Worm (Caenorhabditis elegans) whole organism, young adult: ENCODE results near the gene cpb-2.

Source experiments
- B0261.1 ChIP-seq: sonication (generic microtip); optimal IDR thresholded peaks from 2 replicates; lab custom pipeline; 2016; ENCODE audit warnings: mild to moderate bottlenecking, missing genetic modification characterization, moderate library complexity, missing compliant biosample characterization
- C17E4.6 ChIP-seq: fragments of 200-800 bp; sonication (Bioruptor generic); IDR thresholded peaks from 2 replicates; pipeline ENCODE4 v1.3.6; 2022; ENCODE audit warnings: missing genetic modification reagents, missing genetic modification characterization, missing compliant biosample characterization
- D2030.7 ChIP-seq: fragments of 200-800 bp; sonication (Bioruptor generic); IDR thresholded peaks from 2 replicates; pipeline ENCODE4 v1.3.6; 2022; ENCODE audit warnings: missing genetic modification reagents, missing genetic modification characterization, missing compliant biosample characterization
- F37B4.10 ChIP-seq: fragments of 200-800 bp; sonication (Bioruptor generic); IDR thresholded peaks from 2 replicates; pipeline ENCODE4 v1.3.6; 2022; ENCODE audit warnings: missing genetic modification characterization, missing compliant biosample characterization
- F49E8.2 ChIP-seq: sonication (generic microtip); optimal IDR thresholded peaks from 3 replicates; lab custom pipeline; 2017; ENCODE audit warnings: missing genetic modification characterization, mild to moderate bottlenecking, missing compliant biosample characterization, antibody characterized with exemption, moderate library complexity; ENCODE audit not compliant: insufficient read depth
- F55B11.4 ChIP-seq: sonication (generic microtip); optimal IDR thresholded peaks from 2 replicates; lab custom pipeline; 2016; ENCODE audit warnings: missing compliant biosample characterization, missing genetic modification characterization, borderline replicate concordance; ENCODE audit not compliant: insufficient read depth
- K11D2.4 ChIP-seq: fragments of 200-800 bp; sonication (Bioruptor generic); IDR thresholded peaks from 2 replicates; pipeline ENCODE4 v1.3.6; 2022; ENCODE audit warnings: missing genetic modification reagents, missing genetic modification characterization, missing compliant biosample characterization
- T26A5.8 ChIP-seq: sonication (generic microtip); optimal IDR thresholded peaks from 2 replicates; lab custom pipeline; 2016; ENCODE audit warnings: missing genetic modification characterization, missing compliant biosample characterization
- Y53F4B.3 ChIP-seq: fragments of 200-800 bp; sonication (Bioruptor generic); IDR thresholded peaks from 2 replicates; pipeline ENCODE4 v1.3.6; 2022; ENCODE audit warnings: missing genetic modification reagents, missing genetic modification characterization, missing compliant biosample characterization
- Y56A3A.18 ChIP-seq: fragments of 200-800 bp; sonication (Bioruptor generic); IDR thresholded peaks from 2 replicates; pipeline ENCODE4 v1.3.6; 2022; ENCODE audit warnings: missing genetic modification reagents, missing genetic modification characterization, missing compliant biosample characterization
- aptf-2 ChIP-seq: fragments of 200-800 bp; sonication (Bioruptor generic); conservative IDR thresholded peaks from 2 replicates; pipeline ENCODE4 v1.3.6; 2022; ENCODE audit warnings: missing genetic modification reagents, missing genetic modification characterization, missing compliant biosample characterization
- atf-7 ChIP-seq: sonication (generic microtip); optimal IDR thresholded peaks from 2 replicates; lab custom pipeline; 2017; ENCODE audit warnings: mild to moderate bottlenecking, missing genetic modification characterization, missing compliant biosample characterization
- athp-1 ChIP-seq: sonication (generic microtip); optimal IDR thresholded peaks from 2 replicates; lab custom pipeline; 2017; ENCODE audit warnings: mild to moderate bottlenecking, missing genetic modification characterization, missing compliant biosample characterization
- attf-5 ChIP-seq: fragments of 200-800 bp; sonication (Bioruptor generic); optimal IDR thresholded peaks from 2 replicates; lab custom pipeline; 2018; ENCODE audit warnings: mild to moderate bottlenecking, missing genetic modification characterization, missing compliant biosample characterization
- attf-6 ChIP-seq: fragments of 200-800 bp; sonication (Bioruptor generic); IDR thresholded peaks from 2 replicates; pipeline ENCODE4 v1.3.6; 2022; ENCODE audit warnings: missing genetic modification reagents, missing genetic modification characterization, missing compliant biosample characterization
- bed-1 ChIP-seq: fragments of 200-800 bp; sonication (Bioruptor generic); IDR thresholded peaks from 2 replicates; pipeline ENCODE4 v1.3.6; 2022; ENCODE audit warnings: missing genetic modification reagents, missing genetic modification characterization, missing compliant biosample characterization
- cebp-1 ChIP-seq, 2 experiments: fragments of 200-800 bp in 1 of 2; sonication (Bioruptor generic) in 1 of 2; sonication (generic microtip) in 1 of 2; IDR thresholded peaks in 1 of 2; optimal IDR thresholded peaks in 1 of 2; 2 replicates each; pipeline versions ENCODE4 v1.3.6 to Lab custom; 2017 to 2022; ENCODE audit warnings: missing compliant biosample characterization in 2 of 2, missing genetic modification characterization in 2 of 2, mild to moderate bottlenecking in 1 of 2, missing genetic modification reagents in 1 of 2, moderate library complexity in 1 of 2
- cebp-2 ChIP-seq: fragments of 200-800 bp; sonication (Bioruptor generic); IDR thresholded peaks from 2 replicates; pipeline ENCODE4 v1.3.6; 2022; ENCODE audit warnings: missing genetic modification characterization, missing compliant biosample characterization
- ceh-100 ChIP-seq: fragments of 200-800 bp; sonication (Bioruptor generic); IDR thresholded peaks from 2 replicates; pipeline ENCODE4 v1.3.6; 2022; ENCODE audit warnings: missing genetic modification reagents, missing genetic modification characterization, missing compliant biosample characterization
- ceh-79 ChIP-seq: sonication (generic microtip); optimal IDR thresholded peaks from 2 replicates; lab custom pipeline; 2017; ENCODE audit warnings: mild to moderate bottlenecking, missing genetic modification characterization, missing compliant biosample characterization
- ceh-91 ChIP-seq: fragments of 200-800 bp; sonication (Bioruptor generic); IDR thresholded peaks from 2 replicates; pipeline ENCODE4 v1.3.6; 2022; ENCODE audit warnings: missing genetic modification reagents, missing genetic modification characterization, missing compliant biosample characterization
- chd-7 ChIP-seq: sonication (generic microtip); optimal IDR thresholded peaks from 2 replicates; lab custom pipeline; 2016; ENCODE audit warnings: mild to moderate bottlenecking, missing genetic modification characterization, moderate library complexity, missing compliant biosample characterization
- dpl-1 ChIP-seq: fragments of 150-350 bp; optimal IDR thresholded peaks from 2 replicates; lab custom pipeline; 2014; ENCODE audit warnings: missing biosample characterization, missing genetic modification reagents, missing genetic modification characterization
- fkh-3 ChIP-seq: sonication (generic microtip); optimal IDR thresholded peaks from 2 replicates; lab custom pipeline; 2016; ENCODE audit warnings: mild to moderate bottlenecking, missing genetic modification characterization, missing compliant biosample characterization
- hmg-1.2 ChIP-seq: fragments of 200-800 bp; sonication (Bioruptor generic); IDR thresholded peaks from 2 replicates; pipeline ENCODE4 v1.3.6; 2022; ENCODE audit warnings: missing genetic modification reagents, missing genetic modification characterization, missing compliant biosample characterization
- hsf-1 ChIP-seq: fragments of 200-800 bp; sonication (Bioruptor generic); IDR thresholded peaks from 2 replicates; pipeline ENCODE4 v1.3.6; 2022; ENCODE audit warnings: missing genetic modification reagents, missing genetic modification characterization, missing compliant biosample characterization
- let-526 ChIP-seq: fragments of 200-800 bp; sonication (Bioruptor generic); IDR thresholded peaks from 2 replicates; pipeline ENCODE4 v1.3.6; 2022; ENCODE audit warnings: missing genetic modification reagents, missing genetic modification characterization, missing compliant biosample characterization
- let-607 ChIP-seq, 2 experiments: fragments of 200-800 bp in 1 of 2; sonication (Bioruptor generic) in 1 of 2; sonication (generic microtip) in 1 of 2; optimal IDR thresholded peaks; 2 replicates each; lab custom pipeline; 2016 to 2018; ENCODE audit warnings: mild to moderate bottlenecking in 2 of 2, missing compliant biosample characterization in 2 of 2, missing genetic modification characterization in 2 of 2, moderate library complexity in 2 of 2, missing genotype in 1 of 2
- lir-1 ChIP-seq: fragments of 200-800 bp; sonication (Bioruptor generic); conservative IDR thresholded peaks from 2 replicates; pipeline ENCODE4 v1.3.6; 2022; ENCODE audit warnings: missing genetic modification reagents, missing genetic modification characterization, missing compliant biosample characterization
- madf-6 ChIP-seq: fragments of 200-800 bp; sonication (Bioruptor generic); IDR thresholded peaks from 2 replicates; pipeline ENCODE4 v1.3.6; 2022; ENCODE audit warnings: missing genetic modification reagents, missing genetic modification characterization, missing compliant biosample characterization
- nfya-1 ChIP-seq: sonication (generic microtip); optimal IDR thresholded peaks from 2 replicates; lab custom pipeline; 2017; ENCODE audit warnings: antibody characterized with exemption, missing compliant biosample characterization, missing genetic modification characterization, borderline replicate concordance; ENCODE audit not compliant: insufficient read depth
- nfyb-1 ChIP-seq: fragments of 200-800 bp; sonication (Bioruptor generic); IDR thresholded peaks from 2 replicates; pipeline ENCODE4 v1.3.6; 2022; ENCODE audit warnings: missing genetic modification reagents, missing genetic modification characterization, missing compliant biosample characterization
- nhr-179 ChIP-seq: sonication (generic microtip); optimal IDR thresholded peaks from 2 replicates; lab custom pipeline; 2016; ENCODE audit warnings: mild to moderate bottlenecking, missing genetic modification characterization, missing compliant biosample characterization
- nhr-80 ChIP-seq: sonication (generic microtip); optimal IDR thresholded peaks from 2 replicates; lab custom pipeline; 2016; ENCODE audit warnings: missing genetic modification characterization, missing compliant biosample characterization
- snpc-1.1 ChIP-seq: sonication (generic microtip); optimal IDR thresholded peaks from 2 replicates; lab custom pipeline; 2017; ENCODE audit warnings: missing genetic modification characterization, mild to moderate bottlenecking, missing compliant biosample characterization, antibody characterized with exemption, moderate library complexity, missing genotype, missing genetic modification reagents; ENCODE audit not compliant: insufficient read depth
- snpc-1.3 ChIP-seq: sonication (generic microtip); optimal IDR thresholded peaks from 2 replicates; lab custom pipeline; 2017; ENCODE audit warnings: missing genetic modification characterization, mild to moderate bottlenecking, missing compliant biosample characterization, antibody characterized with exemption, moderate library complexity, missing genotype, missing genetic modification reagents; ENCODE audit not compliant: insufficient read depth
- snpc-4 ChIP-seq, 5 experiments: fragments of 150-350 bp in 1 of 5; sonication (generic microtip) in 4 of 5; optimal IDR thresholded peaks; 2 replicates each; lab custom pipeline; 2014 to 2018; ENCODE audit warnings: missing genetic modification characterization in 5 of 5, missing biosample characterization in 3 of 5, antibody characterized with exemption in 2 of 5, mild to moderate bottlenecking in 2 of 5, missing compliant biosample characterization in 2 of 5, missing genotype in 2 of 5, moderate library complexity in 2 of 5, missing genetic modification reagents in 1 of 5
- sptf-2 ChIP-seq: fragments of 200-800 bp; sonication (Bioruptor generic); optimal IDR thresholded peaks from 2 replicates; lab custom pipeline; 2018; ENCODE audit warnings: mild to moderate bottlenecking, missing genetic modification characterization, missing compliant biosample characterization
- tbx-9 ChIP-seq: sonication (generic microtip); optimal IDR thresholded peaks from 2 replicates; lab custom pipeline; 2016; ENCODE audit warnings: borderline replicate concordance, missing genetic modification characterization, inconsistent platforms, missing compliant biosample characterization
- tlf-1 ChIP-seq: fragments of 200-800 bp; sonication (Bioruptor generic); optimal IDR thresholded peaks from 2 replicates; lab custom pipeline; 2018; ENCODE audit warnings: mild to moderate bottlenecking, missing genetic modification characterization, missing compliant biosample characterization
- unc-130 ChIP-seq: sonication (generic microtip); optimal IDR thresholded peaks from 2 replicates; lab custom pipeline; 2016; ENCODE audit warnings: missing genetic modification reagents, missing genetic modification characterization, missing compliant biosample characterization
- xnd-1 ChIP-seq: sonication (generic microtip); optimal IDR thresholded peaks from 2 replicates; lab custom pipeline; 2016; ENCODE audit warnings: missing genotype, missing genetic modification reagents, missing genetic modification characterization, missing compliant biosample characterization
- ztf-18 ChIP-seq: sonication (generic microtip); optimal IDR thresholded peaks from 2 replicates; lab custom pipeline; 2016; ENCODE audit warnings: missing genotype, mild to moderate bottlenecking, missing genetic modification characterization, missing compliant biosample characterization

Gene cpb-2

ce11 chrII:6219346-6219745 lies 26.8 kb downstream of the cpb-2 start, which contains the start of gene mks-2:
Gene mks-2, minus strand, starts transcription at chrII:6219446.
- TF ChIP-seq nfya-1 (tag; lab: Kevin White, UChicago), result no peak
- no peak for TF ChIP-seq hmg-1.2 (GFP tag; lab: Robert Waterston, UW)
- no peak for TF ChIP-seq xnd-1 (tag; lab: Kevin White, UChicago)
- TF ChIP-seq madf-6, result no peak
- no peak for TF ChIP-seq snpc-1.1 (tag; lab: Kevin White, UChicago)
- no peak for TF ChIP-seq F55B11.4 (tag; lab: Kevin White, UChicago)
- no peak for TF ChIP-seq athp-1 (tag; lab: Kevin White, UChicago)
- no peak for TF ChIP-seq B0261.1
- TF ChIP-seq ceh-100 (GFP tag; lab: Robert Waterston, UW), result no peak
- TF ChIP-seq cebp-2 (GFP tag; lab: Robert Waterston, UW), result no peak
- no peak for TF ChIP-seq lir-1
- no peak for TF ChIP-seq F37B4.10 (GFP tag; lab: Robert Waterston, UW)
- no peak for TF ChIP-seq atf-7 (tag; lab: Kevin White, UChicago)

ce11 chrII:6221470-6221869 lies 28.9 kb downstream of the cpb-2 start:
- TF ChIP-seq sptf-2 (GFP tag; lab: Kevin White, UChicago), result no peak
- TF ChIP-seq nfyb-1 (GFP tag; lab: Robert Waterston, UW), result no peak
- TF ChIP-seq Y53F4B.3 (GFP tag; lab: Robert Waterston, UW), result no peak
- TF ChIP-seq nhr-179, result no peak
- TF ChIP-seq snpc-4 (GFP tag; optimal IDR thresholded peaks at IDR 0.05; lab: Kevin White, UChicago), result no peak
- no peak for TF ChIP-seq snpc-4 (tag; optimal IDR thresholded peaks at IDR 0.05; lab: Kevin White, UChicago)
- TF ChIP-seq T26A5.8 (tag; lab: Kevin White, UChicago), result no peak
- TF ChIP-seq unc-130, result no peak
- TF ChIP-seq tbx-9 (tag; lab: Kevin White, UChicago), result no peak
- no peak for TF ChIP-seq ceh-79 (tag; lab: Kevin White, UChicago)
- no peak for TF ChIP-seq nhr-80 (tag; lab: Kevin White, UChicago)
- no peak for TF ChIP-seq bed-1 (GFP tag; lab: Robert Waterston, UW)
- no peak for TF ChIP-seq nfya-1 (tag; lab: Kevin White, UChicago)
- no peak for TF ChIP-seq fkh-3
- no peak for TF ChIP-seq F49E8.2
- no peak for TF ChIP-seq cebp-1 (GFP tag; IDR thresholded peaks at IDR 0.05; lab: Robert Waterston, UW)
- no peak for TF ChIP-seq cebp-1 (tag; optimal IDR thresholded peaks at IDR 0.05; lab: Kevin White, UChicago)
- no peak for TF ChIP-seq dpl-1 (GFP tag; lab: Kevin White, UChicago)
- no peak for TF ChIP-seq madf-6

ce11 chrII:6222558-6222957 lies 30.0 kb downstream of the cpb-2 start, which contains the start of gene C30B5.6:
Gene C30B5.6, minus strand, starts transcription at chrII:6222658.
- TF ChIP-seq D2030.7 (GFP tag; lab: Robert Waterston, UW), result no peak
- TF ChIP-seq aptf-2 (GFP tag; lab: Robert Waterston, UW), result no peak
- TF ChIP-seq K11D2.4 (GFP tag; lab: Robert Waterston, UW), result no peak
- TF ChIP-seq nhr-179, result no peak
- no peak for TF ChIP-seq hsf-1 (GFP tag; lab: Robert Waterston, UW)
- no peak for TF ChIP-seq ztf-18 (tag; lab: Kevin White, UChicago)
- no peak for TF ChIP-seq sptf-2 (GFP tag; lab: Kevin White, UChicago)
- no peak for TF ChIP-seq madf-6
- no peak for TF ChIP-seq C17E4.6 (GFP tag; lab: Robert Waterston, UW)
- TF ChIP-seq attf-5 (GFP tag; lab: Kevin White, UChicago), result no peak
- no peak for TF ChIP-seq snpc-1.3 (tag; lab: Kevin White, UChicago)
- no peak for TF ChIP-seq let-526
- TF ChIP-seq attf-6 (GFP tag; lab: Robert Waterston, UW), result no peak
- TF ChIP-seq Y56A3A.18, result no peak
- no peak for TF ChIP-seq tlf-1 (GFP tag; lab: Kevin White, UChicago)
- TF ChIP-seq ceh-91 (GFP tag; lab: Robert Waterston, UW), result no peak
- no peak for TF ChIP-seq let-607 (tag; optimal IDR thresholded peaks at IDR 0.05; lab: Kevin White, UChicago)
- TF ChIP-seq chd-7 (tag; lab: Kevin White, UChicago), result no peak
